Worm (Caenorhabditis elegans): ENCODE results near the gene fli-1.

The fli-1 gene

ce11 chrIII:8654400-8654980, 29.0 kb downstream of the fli-1 start:
- no peak for TF ChIP-seq drap-1 (GFP tag; optimal IDR thresholded peaks at IDR 0.05)
- TF ChIP-seq mep-1 (tag; optimal IDR thresholded peaks at IDR 0.05): no peak
- TF ChIP-seq pha-4 (tag; optimal IDR thresholded peaks at IDR 0.05): no peak
- TF ChIP-seq ceh-43 (GFP tag; optimal IDR thresholded peaks at IDR 0.05): no peak
- TF ChIP-seq unc-39 (tag; optimal IDR thresholded peaks at IDR 0.05): no peak
- no peak for TF ChIP-seq nhr-28 (tag; optimal IDR thresholded peaks at IDR 0.05)

- TF ChIP-seq unc-62 (GFP tag; optimal IDR thresholded peaks at IDR 0.05) (no peak), bed-3 (GFP tag; optimal IDR thresholded peaks at IDR 0.05) (no peak), blmp-1 (tag; optimal IDR thresholded peaks at IDR 0.05) (no peak), nhr-76 (tag; optimal IDR thresholded peaks at IDR 0.05) (no peak), mep-1 (tag; optimal IDR thresholded peaks at IDR 0.05) (no peak)
Observed at ce11 chrIII:8653875-8654386, 29.6 kb downstream of the fli-1 start, which contains the start of gene F22B7.9. Gene F22B7.9, minus strand, starts transcription at chrIII:8653925.

ce11 chrIII:8653457-8653856, 30.1 kb downstream of the fli-1 start:
- TF ChIP-seq mab-5 (tag; optimal IDR thresholded peaks at IDR 0.05) (no peak), hlh-1 (tag; optimal IDR thresholded peaks at IDR 0.05) (no peak), lin-32 (GFP tag; optimal IDR thresholded peaks at IDR 0.05) (no peak), unc-120 (tag; optimal IDR thresholded peaks at IDR 0.05; ENCODE audit: poor library complexity, severe bottlenecking) (no peak), nhr-2 (tag; optimal IDR thresholded peaks at IDR 0.05) (no peak), zip-8 (tag; optimal IDR thresholded peaks at IDR 0.05) (no peak)

ce11 chrIII:8652922-8653321, 30.6 kb downstream of the fli-1 start:
- peak; percentile 57 for TF ChIP-seq drap-1 (GFP tag; optimal IDR thresholded peaks at IDR 0.05)
- TF ChIP-seq tbx-8 (GFP tag; optimal IDR thresholded peaks at IDR 0.05): no peak
- TF ChIP-seq ceh-43 (GFP tag; optimal IDR thresholded peaks at IDR 0.05): peak; percentile 25
- no peak for TF ChIP-seq ces-1 (GFP tag; optimal IDR thresholded peaks at IDR 0.05)
- TF ChIP-seq nhr-12 (tag; optimal IDR thresholded peaks at IDR 0.05): no peak
- no peak for TF ChIP-seq zip-8 (tag; optimal IDR thresholded peaks at IDR 0.05)
- peak; percentile 66 for TF ChIP-seq ceh-83 (GFP tag; optimal IDR thresholded peaks at IDR 0.05)
- no peak for TF ChIP-seq mab-5 (tag; optimal IDR thresholded peaks at IDR 0.05)
- no peak for TF ChIP-seq elt-1 (tag; optimal IDR thresholded peaks at IDR 0.05; ENCODE audit: borderline replicate concordance, insufficient read depth)
- no peak for TF ChIP-seq elt-3 (tag; optimal IDR thresholded peaks at IDR 0.05)
- peak; percentile 66 for TF ChIP-seq mls-2 (tag; optimal IDR thresholded peaks at IDR 0.05)
- TF ChIP-seq cnd-1 (tag; optimal IDR thresholded peaks at IDR 0.05): peak; percentile 32
- TF ChIP-seq mep-1 (tag; optimal IDR thresholded peaks at IDR 0.05): no peak
- peak; percentile 64 for TF ChIP-seq sptf-1 (tag; optimal IDR thresholded peaks at IDR 0.05)
- no peak for TF ChIP-seq hlh-1 (tag; optimal IDR thresholded peaks at IDR 0.05)
- peak; percentile 5 for TF ChIP-seq bed-3 (GFP tag; optimal IDR thresholded peaks at IDR 0.05)
- TF ChIP-seq ham-2 (GFP tag; optimal IDR thresholded peaks at IDR 0.05): no peak
- TF ChIP-seq nhr-2 (tag; optimal IDR thresholded peaks at IDR 0.05): no peak
- no peak for TF ChIP-seq lin-13 (tag; optimal IDR thresholded peaks at IDR 0.05)
- TF ChIP-seq nhr-28 (tag; optimal IDR thresholded peaks at IDR 0.05): no peak
- TF ChIP-seq pha-4 (tag; optimal IDR thresholded peaks at IDR 0.05): no peak
- TF ChIP-seq flh-1 (GFP tag; optimal IDR thresholded peaks at IDR 0.05): no peak
- TF ChIP-seq unc-120 (tag; optimal IDR thresholded peaks at IDR 0.05; ENCODE audit: poor library complexity, severe bottlenecking): peak; percentile 48
- TF ChIP-seq unc-39 (tag; optimal IDR thresholded peaks at IDR 0.05): no peak
- no peak for TF ChIP-seq nhr-76 (tag; optimal IDR thresholded peaks at IDR 0.05)
- peak; percentile 6 for TF ChIP-seq ztf-11 (tag; optimal IDR thresholded peaks at IDR 0.05)
- peak; percentile 57 for TF ChIP-seq M03D4.4 (tag; optimal IDR thresholded peaks at IDR 0.05)
- no peak for TF ChIP-seq nhr-237 (tag; optimal IDR thresholded peaks at IDR 0.05)
- peak; percentile 21 for TF ChIP-seq unc-62 (GFP tag; optimal IDR thresholded peaks at IDR 0.05)
- TF ChIP-seq blmp-1 (tag; optimal IDR thresholded peaks at IDR 0.05): no peak
- peak; percentile 42 for TF ChIP-seq lin-32 (GFP tag; optimal IDR thresholded peaks at IDR 0.05)
- TF ChIP-seq snpc-4 (tag; optimal IDR thresholded peaks at IDR 0.05): no peak
- TF ChIP-seq ceh-39 (tag; optimal IDR thresholded peaks at IDR 0.05): no peak
- TF ChIP-seq lsy-2 (tag; optimal IDR thresholded peaks at IDR 0.05): no peak
- peak; percentile 44 for TF ChIP-seq sem-2 (GFP tag; optimal IDR thresholded peaks at IDR 0.05)
